Fruit fly (Drosophila melanogaster): ENCODE results near the gene nesd.

Gene nesd

DNA sequence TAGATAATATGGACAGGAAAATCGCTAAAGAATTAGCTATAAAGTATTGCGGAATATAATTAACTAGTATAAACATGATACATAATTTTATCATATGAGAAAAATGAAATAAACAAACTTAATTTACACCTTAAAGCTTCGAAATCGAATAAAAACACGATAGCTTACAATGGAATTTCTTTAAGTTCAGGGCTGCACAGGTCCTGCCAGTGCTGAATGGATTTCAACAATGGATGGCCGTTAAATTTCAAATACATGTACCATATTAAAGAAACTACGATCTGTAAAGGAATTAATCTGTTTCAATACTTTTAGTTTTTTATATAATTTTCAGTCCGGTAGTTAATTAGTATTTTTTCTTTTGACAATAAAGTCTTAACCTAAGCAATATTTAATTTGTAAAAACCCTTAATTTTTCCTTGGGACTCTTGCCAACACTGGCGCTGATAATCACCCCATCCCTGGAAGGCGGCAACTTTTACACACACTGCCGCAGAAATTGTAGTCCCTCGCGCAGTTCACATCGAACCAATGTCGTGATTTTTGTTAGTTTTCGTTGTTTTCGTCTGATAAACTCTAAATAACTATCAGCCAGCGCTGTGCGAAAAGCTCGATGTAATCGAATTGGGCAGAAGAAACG lies 32.6 kb upstream of the nesd start, which contains the start of the genes barr and lok (continued):
- TF ChIP-seq fkh (GFP tag; optimal IDR thresholded peaks at IDR 0.05) (no peak), cyc (GFP tag; optimal IDR thresholded peaks at IDR 0.05) (peak; percentile 47), CG11762 (GFP tag; optimal IDR thresholded peaks at IDR 0.05; ENCODE audit: insufficient read depth) (peak; percentile 1), Lpt (GFP tag; optimal IDR thresholded peaks at IDR 0.05) (no peak), CG15336 (GFP tag; IDR thresholded peaks at IDR 0.05) (no peak), CG3032 (tag; optimal IDR thresholded peaks at IDR 0.05) (peak; percentile 40), fd59A (GFP tag; optimal IDR thresholded peaks at IDR 0.05) (peak; percentile 31), Hr38 (GFP tag; optimal IDR thresholded peaks at IDR 0.05) (no peak), svp (GFP tag) (no peak), CG32006 (GFP tag; optimal IDR thresholded peaks at IDR 0.05) (peak; percentile 44), CG6854 (GFP tag; optimal IDR thresholded peaks at IDR 0.05) (no peak), Hr39 (GFP tag; optimal IDR thresholded peaks at IDR 0.05) (peak; percentile 61), CG8319 (GFP tag; optimal IDR thresholded peaks at IDR 0.05) (peak; percentile 38), CG6276 (GFP tag; optimal IDR thresholded peaks at IDR 0.05) (no peak), ss (GFP tag; optimal IDR thresholded peaks at IDR 0.05) (no peak), Ets96B (tag; optimal IDR thresholded peaks at IDR 0.05) (peak; percentile 42), OdsH (GFP tag; optimal IDR thresholded peaks at IDR 0.05) (peak; percentile 56), Eip93F (GFP tag; optimal IDR thresholded peaks at IDR 0.05) (no peak), eg (GFP tag; IDR thresholded peaks at IDR 0.05) (0 out of 3 replicates have a peak, but pooled peaks have one; percentile 21), Gug (GFP tag; IDR thresholded peaks at IDR 0.05) (no peak), lz (GFP tag; optimal IDR thresholded peaks at IDR 0.05) (peak; percentile 71), Sox14 (GFP tag; optimal IDR thresholded peaks at IDR 0.05) (peak; percentile 60), esn (GFP tag; optimal IDR thresholded peaks at IDR 0.05) (peak; percentile 66), CG8632 (GFP tag; optimal IDR thresholded peaks at IDR 0.05) (peak; percentile 9), Sox102F (GFP tag; optimal IDR thresholded peaks at IDR 0.05) (peak; percentile 38), Eip75B (GFP tag; optimal IDR thresholded peaks at IDR 0.05) (no peak), CG16779 (tag; optimal IDR thresholded peaks at IDR 0.05) (no peak), achi (GFP tag; optimal IDR thresholded peaks at IDR 0.05) (peak; percentile 49), CG1621 (tag; optimal IDR thresholded peaks at IDR 0.05) (no peak), CG3919 (GFP tag; optimal IDR thresholded peaks at IDR 0.05) (peak; percentile 41)

DNA sequence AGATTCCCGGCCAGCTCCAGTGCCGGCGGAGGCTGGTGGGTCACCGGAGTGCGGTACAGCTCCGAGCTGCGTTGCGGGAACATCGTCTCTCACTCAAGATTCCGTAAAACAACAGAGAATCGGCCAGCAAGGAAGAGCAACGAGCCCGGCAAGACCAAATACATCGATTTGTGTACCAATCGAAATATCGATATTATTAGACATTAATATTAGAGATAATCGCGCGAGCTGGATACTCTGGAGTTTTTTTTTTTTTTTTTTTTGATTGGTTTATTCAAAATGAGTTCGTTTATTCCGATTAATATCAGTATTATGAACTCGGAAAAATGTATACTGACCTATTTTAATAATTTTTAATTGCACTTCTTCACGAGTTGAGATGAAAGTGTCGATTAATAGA lies 28.3 kb upstream of the nesd start, which contains the start of gene vls:
Gene vls (minus strand): TSS at position 164 of the 400 bp plus-strand sequence.
- TF ChIP-seq CG8632 (GFP tag; optimal IDR thresholded peaks at IDR 0.05), result no peak
- TF ChIP-seq Eip78C (GFP tag), result peak; percentile 42

DNA sequence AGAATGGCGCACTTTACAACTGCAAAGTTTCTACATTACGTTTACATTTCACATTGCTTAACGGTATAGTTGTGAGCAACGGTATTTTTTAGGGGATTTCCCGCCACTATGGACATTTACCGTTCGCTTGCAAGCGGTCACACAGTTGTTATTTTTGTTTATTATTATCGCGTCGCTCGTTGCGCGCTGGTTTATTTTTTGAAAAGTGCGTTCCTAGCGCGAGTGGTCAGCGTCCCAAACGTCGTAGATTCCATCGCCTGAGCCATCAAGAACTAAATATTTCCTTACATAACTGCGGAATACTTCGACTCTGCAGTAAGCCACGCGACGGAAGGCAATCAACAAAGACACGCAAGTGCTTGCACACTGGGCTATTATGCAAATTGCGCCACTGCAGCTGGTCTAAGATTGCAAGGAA lies 27.5 kb upstream of the nesd start, which contains the start of gene bwa:
Gene bwa (plus strand): TSS at position 159 of the 418 bp plus-strand sequence.
- no peak for TF ChIP-seq Hr39 (GFP tag; optimal IDR thresholded peaks at IDR 0.05)
- peak; percentile 74 for TF ChIP-seq Eip78C (GFP tag)
- no peak for TF ChIP-seq CG6792 (GFP tag; optimal IDR thresholded peaks at IDR 0.05)
- TF ChIP-seq fkh (GFP tag; optimal IDR thresholded peaks at IDR 0.05), result peak; percentile 47
- no peak for TF ChIP-seq CG9139 (GFP tag; optimal IDR thresholded peaks at IDR 0.05)
- peak; percentile 1 for TF ChIP-seq esn (GFP tag; optimal IDR thresholded peaks at IDR 0.05)
- TF ChIP-seq svp (GFP tag), result no peak
- no peak for TF ChIP-seq CG1621 (tag; optimal IDR thresholded peaks at IDR 0.05)
- TF ChIP-seq CG8632 (GFP tag; optimal IDR thresholded peaks at IDR 0.05), result no peak
- no peak for TF ChIP-seq CG11294 (GFP tag; IDR thresholded peaks at IDR 0.05)
- TF ChIP-seq Sox14 (GFP tag; optimal IDR thresholded peaks at IDR 0.05), result peak; percentile 45
- TF ChIP-seq CG6854 (GFP tag; optimal IDR thresholded peaks at IDR 0.05), result peak; percentile 0
- TF ChIP-seq CG10669 (GFP tag; optimal IDR thresholded peaks at IDR 0.05), result no peak
- TF ChIP-seq spab (GFP tag; optimal IDR thresholded peaks at IDR 0.05), result no peak
- peak; percentile 29 for TF ChIP-seq CG3919 (GFP tag; optimal IDR thresholded peaks at IDR 0.05)
- TF ChIP-seq CG15336 (GFP tag; IDR thresholded peaks at IDR 0.05), result peak; percentile 29; the same call in 1 of the 2 replicates
- no peak for TF ChIP-seq Ets96B (tag; optimal IDR thresholded peaks at IDR 0.05)
- no peak for TF ChIP-seq dsx (GFP tag; optimal IDR thresholded peaks at IDR 0.05; ENCODE audit: poor library complexity, severe bottlenecking)
- TF ChIP-seq CG8119 (GFP tag; IDR thresholded peaks at IDR 0.05), result no peak
- peak; percentile 43 to 52 for TF ChIP-seq ss (GFP tag; optimal IDR thresholded peaks at IDR 0.05)
- no peak for TF ChIP-seq CG6276 (GFP tag; optimal IDR thresholded peaks at IDR 0.05)
- TF ChIP-seq Blimp-1 (GFP tag; optimal IDR thresholded peaks at IDR 0.05), result no peak
- peak; percentile 4 for TF ChIP-seq CG16779 (tag; optimal IDR thresholded peaks at IDR 0.05)
